Worm (Caenorhabditis elegans): Measurements from ENCODE around the gene ZK938.10.
"Not testable (repeated sequence)": the region's sequence is repeated elsewhere in the genome, so short reads cannot be mapped to it uniquely, and the experiment has no call there.

Gene ZK938.10

DNA sequence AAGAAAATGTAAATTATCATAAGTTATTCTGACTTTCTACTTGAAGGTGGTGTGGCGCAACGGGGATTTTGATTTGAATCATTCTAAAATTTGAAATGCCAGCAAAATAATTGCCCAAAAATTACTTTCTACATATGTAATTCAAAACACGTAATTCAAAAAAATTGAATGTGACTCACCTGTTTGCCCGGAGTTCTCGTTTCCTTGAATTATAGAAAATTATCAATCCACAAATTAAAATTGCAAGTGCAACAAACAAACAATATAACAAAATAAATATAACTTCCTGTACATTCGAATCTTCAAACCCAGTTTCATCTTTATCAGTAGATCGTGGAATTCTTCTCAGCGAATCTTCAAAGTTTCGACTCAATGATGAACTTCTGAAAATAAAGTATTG lies 17.4 kb upstream of the ZK938.10 start:
- TF ChIP-seq snu-23 (GFP tag; optimal IDR thresholded peaks at IDR 0.05) (no peak), zip-4 (GFP tag; optimal IDR thresholded peaks at IDR 0.05) (no peak), sptf-1 (tag; optimal IDR thresholded peaks at IDR 0.05) (no peak), mab-9 (GFP tag; IDR thresholded peaks at IDR 0.05) (no peak), dsc-1 (tag; optimal IDR thresholded peaks at IDR 0.05) (no peak), mep-1 (tag; optimal IDR thresholded peaks at IDR 0.05) (no peak)

ce11 chrII:9866378-9866777 lies 15.5 kb upstream of the ZK938.10 start, which contains the start of gene chil-1:
TSS of gene chil-1 (minus strand) at chrII:9866478.
- not testable (repeated sequence) for TF ChIP-seq lsy-2 (tag; optimal IDR thresholded peaks at IDR 0.05); aly-2 (tag; optimal IDR thresholded peaks at IDR 0.05); sup-37 (GFP tag; optimal IDR thresholded peaks at IDR 0.05)

DNA sequence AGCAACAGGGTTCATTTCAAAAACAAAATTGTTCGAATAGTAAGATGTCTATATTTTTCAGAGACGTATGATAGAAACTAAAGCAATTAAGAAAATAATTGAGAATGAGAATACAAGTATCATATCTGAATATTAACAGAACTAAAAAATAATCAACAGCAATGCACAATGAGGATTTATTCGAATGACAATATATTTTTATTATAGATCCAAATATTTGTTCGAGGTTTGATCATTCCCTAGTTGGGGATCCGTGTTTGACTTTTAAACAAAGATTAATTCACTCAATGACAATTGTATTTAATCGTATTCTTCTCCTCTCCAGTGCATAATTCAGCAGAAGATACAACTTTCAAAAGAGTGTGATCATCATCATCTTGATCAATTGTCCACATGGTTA lies 11.3 kb upstream of the ZK938.10 start, which contains the start of gene C08H9.18:
Gene C08H9.18 (minus strand): TSS at position 101 of the 400 bp plus-strand sequence.
- TF ChIP-seq C34B4.2 (tag; optimal IDR thresholded peaks at IDR 0.05) (no peak), swsn-7 (tag; optimal IDR thresholded peaks at IDR 0.05) (no peak), ets-5 (GFP tag; IDR thresholded peaks at IDR 0.05) (no peak), ztf-4 (tag; optimal IDR thresholded peaks at IDR 0.05) (no peak), fkh-4 (tag; optimal IDR thresholded peaks at IDR 0.05; ENCODE audit: borderline replicate concordance) (no peak), nhr-237 (tag; optimal IDR thresholded peaks at IDR 0.05) (no peak), fkh-10 (GFP tag; optimal IDR thresholded peaks at IDR 0.05) (no peak), snu-23 (GFP tag; optimal IDR thresholded peaks at IDR 0.05) (no peak), dpl-1 (GFP tag; optimal IDR thresholded peaks at IDR 0.05) (no peak), unc-98 (GFP tag; IDR thresholded peaks at IDR 0.05) (no peak), lsy-2 (tag; optimal IDR thresholded peaks at IDR 0.05) (no peak), nhr-84 (tag; optimal IDR thresholded peaks at IDR 0.05) (no peak), ztf-11 (tag; optimal IDR thresholded peaks at IDR 0.05) (no peak), tlp-1 (tag; optimal IDR thresholded peaks at IDR 0.05) (no peak), aly-2 (tag; optimal IDR thresholded peaks at IDR 0.05) (no peak), pqm-1 (tag; optimal IDR thresholded peaks at IDR 0.05) (no peak), unc-62 (GFP tag; optimal IDR thresholded peaks at IDR 0.05) (no peak), sox-4 (tag; optimal IDR thresholded peaks at IDR 0.05) (no peak), snpc-4 (tag; optimal IDR thresholded peaks at IDR 0.05) (no peak)

DNA sequence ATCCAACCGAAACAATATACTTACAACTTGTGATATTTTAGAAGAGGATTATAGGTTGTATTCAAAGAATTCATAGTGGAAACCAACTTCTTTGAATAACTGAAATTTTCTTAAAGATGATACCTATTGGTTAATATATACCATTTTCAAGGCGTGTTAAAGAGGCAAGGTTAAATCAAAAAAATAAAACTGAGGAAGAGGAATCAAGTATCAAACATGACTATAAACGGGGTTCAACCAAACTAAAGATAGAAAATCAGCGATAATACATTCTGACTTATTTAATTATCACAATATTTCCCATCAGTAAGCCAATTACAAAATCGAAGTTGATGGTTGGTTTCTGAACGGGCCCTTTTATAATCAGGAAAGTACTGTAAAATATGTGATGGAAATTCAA lies 10.5 kb upstream of the ZK938.10 start, which contains the start of gene chil-3:
Gene chil-3 (minus strand): TSS at position 101 of the 400 bp plus-strand sequence.
- TF ChIP-seq dpl-1 (GFP tag; optimal IDR thresholded peaks at IDR 0.05): no peak
- no peak for TF ChIP-seq hpl-2 (GFP tag; optimal IDR thresholded peaks at IDR 0.05)
- TF ChIP-seq nhr-19 (GFP tag; conservative IDR thresholded peaks at IDR 0.05): no peak

DNA sequence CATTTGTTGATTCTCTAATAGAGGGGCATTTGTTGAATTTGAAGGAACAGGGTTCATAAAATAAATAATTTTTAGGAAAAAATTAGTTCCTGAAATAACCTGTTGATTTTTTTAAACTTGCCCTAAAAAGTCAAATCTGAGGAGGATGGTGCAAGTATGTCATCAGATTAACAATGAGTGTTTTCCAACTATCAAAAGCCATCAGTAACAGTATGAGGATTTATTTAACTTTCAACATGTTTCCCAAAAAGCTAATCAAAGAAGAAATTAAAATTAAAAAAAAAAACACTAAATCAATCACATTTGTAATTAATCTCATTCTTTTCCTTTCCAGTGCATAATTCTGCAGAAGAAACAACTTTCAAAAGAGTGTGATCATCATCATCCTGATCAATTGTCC lies 8.7 kb upstream of the ZK938.10 start, which contains the start of gene chil-5:
Gene chil-5 (minus strand): TSS at position 101 of the 400 bp plus-strand sequence.
- TF ChIP-seq blmp-1 (tag; optimal IDR thresholded peaks at IDR 0.05) (no peak), hlh-4 (tag; optimal IDR thresholded peaks at IDR 0.05) (no peak), egl-27 (tag; optimal IDR thresholded peaks at IDR 0.05) (no peak), lsy-2 (tag; optimal IDR thresholded peaks at IDR 0.05) (no peak), ztf-4 (tag; optimal IDR thresholded peaks at IDR 0.05) (no peak)

DNA sequence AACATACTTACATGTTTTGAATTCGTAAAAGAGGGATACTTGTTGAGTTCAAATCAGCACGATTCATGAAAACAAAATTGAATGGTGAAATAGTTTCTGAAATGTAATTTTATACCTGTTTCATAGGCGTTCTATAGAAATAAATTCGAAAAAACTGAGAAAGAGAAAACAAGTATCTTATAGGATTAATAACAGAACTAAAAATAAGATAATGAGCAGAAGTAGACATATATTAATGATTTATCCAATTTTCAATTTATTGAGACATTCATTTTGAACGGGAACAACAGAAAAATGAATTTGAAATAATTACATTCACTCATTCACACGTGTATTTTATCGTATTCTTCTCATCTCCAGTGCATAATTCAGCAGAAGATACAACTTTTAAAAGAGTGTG lies 6.9 kb upstream of the ZK938.10 start, which contains the start of gene chil-6:
Gene chil-6 (minus strand): TSS at position 101 of the 400 bp plus-strand sequence.
- no peak for TF ChIP-seq zag-1 (tag; optimal IDR thresholded peaks at IDR 0.05)
- no peak for TF ChIP-seq F16B12.6 (tag; optimal IDR thresholded peaks at IDR 0.05)
- TF ChIP-seq dsc-1 (tag; optimal IDR thresholded peaks at IDR 0.05): no peak
- TF ChIP-seq sptf-1 (tag; optimal IDR thresholded peaks at IDR 0.05): no peak
- no peak for TF ChIP-seq pag-3 (tag; optimal IDR thresholded peaks at IDR 0.05; ENCODE audit: borderline replicate concordance, insufficient read depth)
- TF ChIP-seq mab-9 (GFP tag; IDR thresholded peaks at IDR 0.05): no peak
- TF ChIP-seq lir-3 (tag; optimal IDR thresholded peaks at IDR 0.05; ENCODE audit: poor library complexity): no peak
- no peak for TF ChIP-seq efl-1 (optimal IDR thresholded peaks at IDR 0.05)
- no peak for TF ChIP-seq efl-1 (GFP tag; optimal IDR thresholded peaks at IDR 0.05 in 1 of 2)
- no peak for TF ChIP-seq ztf-4 (tag; optimal IDR thresholded peaks at IDR 0.05)
- TF ChIP-seq unc-130 (tag; optimal IDR thresholded peaks at IDR 0.05): no peak
- no peak for TF ChIP-seq aly-2 (tag; optimal IDR thresholded peaks at IDR 0.05)
- TF ChIP-seq nhr-20 (tag; optimal IDR thresholded peaks at IDR 0.05): no peak
- TF ChIP-seq irx-1 (tag; optimal IDR thresholded peaks at IDR 0.05): no peak
- no peak for TF ChIP-seq fkh-10 (GFP tag; optimal IDR thresholded peaks at IDR 0.05)
- TF ChIP-seq nhr-19 (GFP tag; conservative IDR thresholded peaks at IDR 0.05): no peak

Data from whole organism, L1 larva.